Worm (Caenorhabditis elegans) whole organism, L3 larva: ENCODE data around the gene sid-3.

Experiments
- ZK546.5 ChIP-seq: sonication (generic microtip); optimal IDR thresholded peaks from 2 replicates; lab custom pipeline; 2017; ENCODE audit warnings: missing biosample characterization, missing genetic modification characterization
- aly-2 ChIP-seq: fragments of 150-350 bp; optimal IDR thresholded peaks from 2 replicates; lab custom pipeline; 2014; ENCODE audit warnings: missing biosample characterization, missing genetic modification characterization
- ceh-28 ChIP-seq: fragments of 150-350 bp; optimal IDR thresholded peaks from 2 replicates; lab custom pipeline; 2014; ENCODE audit warnings: missing biosample characterization, missing genetic modification reagents, missing genetic modification characterization
- ceh-9 ChIP-seq: sonication (generic microtip); optimal IDR thresholded peaks from 2 replicates; lab custom pipeline; 2018; ENCODE audit warnings: missing biosample characterization, missing genetic modification characterization
- daf-12 ChIP-seq: fragments of 150-350 bp; optimal IDR thresholded peaks from 2 replicates; lab custom pipeline; 2014; ENCODE audit warnings: missing biosample characterization, missing genetic modification reagents, missing genetic modification characterization
- egl-27 ChIP-seq: sonication (generic microtip); optimal IDR thresholded peaks from 4 replicates; lab custom pipeline; 2017; ENCODE audit warnings: missing biosample characterization, missing genetic modification reagents, missing genetic modification characterization
- egl-5 ChIP-seq: fragments of 150-350 bp; optimal IDR thresholded peaks from 2 replicates; lab custom pipeline; 2017; ENCODE audit warnings: missing biosample characterization, missing genetic modification reagents, missing genetic modification characterization, inconsistent platforms
- elt-2 ChIP-seq: sonication (generic microtip); optimal IDR thresholded peaks from 2 replicates; lab custom pipeline; 2016; ENCODE audit warnings: missing genetic modification reagents, mild to moderate bottlenecking, missing genetic modification characterization, missing compliant biosample characterization
- elt-3 ChIP-seq, 3 experiments: fragments of 150-350 bp in 1 of 3; sonication (generic microtip) in 2 of 3; optimal IDR thresholded peaks; 2 replicates in 2 of 3; 4 replicates in 1 of 3; lab custom pipeline; 2014 to 2017; ENCODE audit warnings: missing biosample characterization in 3 of 3, missing genetic modification characterization in 3 of 3
- fkh-2 ChIP-seq: fragments of 150-350 bp; optimal IDR thresholded peaks from 2 replicates; lab custom pipeline; 2014; ENCODE audit warnings: missing biosample characterization, missing genetic modification reagents, missing genetic modification characterization
- hmg-11 ChIP-seq: sonication (generic microtip); optimal IDR thresholded peaks from 2 replicates; lab custom pipeline; 2016; ENCODE audit warnings: missing genetic modification characterization, missing compliant biosample characterization
- lin-15B ChIP-seq: fragments of 150-350 bp; optimal IDR thresholded peaks from 2 replicates; lab custom pipeline; 2014; ENCODE audit warnings: missing biosample characterization, missing genetic modification characterization
- lin-39 ChIP-seq: fragments of 150-350 bp; optimal IDR thresholded peaks from 2 replicates; lab custom pipeline; 2018; ENCODE audit warnings: missing biosample characterization, missing genetic modification reagents, missing genetic modification characterization
- lsy-12 ChIP-seq: sonication (generic microtip); optimal IDR thresholded peaks from 2 replicates; lab custom pipeline; 2016; ENCODE audit warnings: mild to moderate bottlenecking, missing genetic modification characterization, missing compliant biosample characterization
- mml-1 ChIP-seq: fragments of 150-350 bp; sonication (generic microtip); optimal IDR thresholded peaks from 3 replicates; lab custom pipeline; 2014; ENCODE audit warnings: missing biosample characterization, missing genetic modification characterization
- nfya-1 ChIP-seq: sonication (generic microtip); optimal IDR thresholded peaks from 2 replicates; lab custom pipeline; 2017; ENCODE audit warnings: missing genetic modification characterization, mild to moderate bottlenecking, missing compliant biosample characterization, antibody characterized with exemption, moderate library complexity; ENCODE audit not compliant: insufficient read depth
- nhr-11 ChIP-seq: fragments of 150-350 bp; optimal IDR thresholded peaks from 2 replicates; lab custom pipeline; 2014; ENCODE audit warnings: missing biosample characterization, missing genetic modification characterization
- nhr-23 ChIP-seq: fragments of 150-350 bp; optimal IDR thresholded peaks from 2 replicates; lab custom pipeline; 2014; ENCODE audit warnings: missing biosample characterization, missing genetic modification reagents, missing genetic modification characterization
- nhr-25 ChIP-seq: sonication (generic microtip); optimal IDR thresholded peaks from 2 replicates; lab custom pipeline; 2017; ENCODE audit warnings: missing biosample characterization, missing genetic modification characterization
- nhr-28 ChIP-seq: fragments of 150-350 bp; optimal IDR thresholded peaks from 2 replicates; lab custom pipeline; 2014; ENCODE audit warnings: missing biosample characterization, missing genetic modification characterization
- nhr-43 ChIP-seq: sonication (generic microtip); optimal IDR thresholded peaks from 2 replicates; lab custom pipeline; 2016; ENCODE audit warnings: mild to moderate bottlenecking, missing genetic modification characterization, missing compliant biosample characterization; ENCODE audit not compliant: poor library complexity, severe bottlenecking
- nhr-67 ChIP-seq: fragments of 150-350 bp; optimal IDR thresholded peaks from 2 replicates; lab custom pipeline; 2014; ENCODE audit warnings: missing biosample characterization, missing genetic modification characterization
- nhr-76 ChIP-seq: fragments of 150-350 bp; sonication (generic microtip); optimal IDR thresholded peaks from 5 replicates; lab custom pipeline; 2014; ENCODE audit warnings: missing biosample characterization, missing genetic modification characterization
- nhr-77 ChIP-seq: fragments of 150-350 bp; optimal IDR thresholded peaks from 2 replicates; lab custom pipeline; 2014; ENCODE audit warnings: missing biosample characterization, missing genetic modification characterization
- pha-4 ChIP-seq: fragments of 150-350 bp; optimal IDR thresholded peaks from 2 replicates; lab custom pipeline; 2014; ENCODE audit warnings: missing biosample characterization, missing genetic modification reagents, missing genetic modification characterization
- pqm-1 ChIP-seq: fragments of 150-350 bp; optimal IDR thresholded peaks from 2 replicates; lab custom pipeline; 2017; ENCODE audit warnings: missing biosample characterization, missing genetic modification characterization, inconsistent platforms
- sea-2 ChIP-seq: fragments of 150-350 bp; sonication (generic microtip); optimal IDR thresholded peaks from 4 replicates; lab custom pipeline; 2014; ENCODE audit warnings: missing biosample characterization, missing genetic modification reagents, missing genetic modification characterization
- snpc-4 ChIP-seq: fragments of 150-350 bp; optimal IDR thresholded peaks from 2 replicates; lab custom pipeline; 2014; ENCODE audit warnings: missing biosample characterization, missing genetic modification characterization
- tbx-2 ChIP-seq: sonication (generic microtip); optimal IDR thresholded peaks from 2 replicates; lab custom pipeline; 2016; ENCODE audit warnings: mild to moderate bottlenecking, missing genetic modification characterization, missing compliant biosample characterization
- ztf-4 ChIP-seq: fragments of 150-350 bp; optimal IDR thresholded peaks from 2 replicates; lab custom pipeline; 2014; ENCODE audit warnings: missing biosample characterization, missing genetic modification characterization

The sid-3 gene

DNA sequence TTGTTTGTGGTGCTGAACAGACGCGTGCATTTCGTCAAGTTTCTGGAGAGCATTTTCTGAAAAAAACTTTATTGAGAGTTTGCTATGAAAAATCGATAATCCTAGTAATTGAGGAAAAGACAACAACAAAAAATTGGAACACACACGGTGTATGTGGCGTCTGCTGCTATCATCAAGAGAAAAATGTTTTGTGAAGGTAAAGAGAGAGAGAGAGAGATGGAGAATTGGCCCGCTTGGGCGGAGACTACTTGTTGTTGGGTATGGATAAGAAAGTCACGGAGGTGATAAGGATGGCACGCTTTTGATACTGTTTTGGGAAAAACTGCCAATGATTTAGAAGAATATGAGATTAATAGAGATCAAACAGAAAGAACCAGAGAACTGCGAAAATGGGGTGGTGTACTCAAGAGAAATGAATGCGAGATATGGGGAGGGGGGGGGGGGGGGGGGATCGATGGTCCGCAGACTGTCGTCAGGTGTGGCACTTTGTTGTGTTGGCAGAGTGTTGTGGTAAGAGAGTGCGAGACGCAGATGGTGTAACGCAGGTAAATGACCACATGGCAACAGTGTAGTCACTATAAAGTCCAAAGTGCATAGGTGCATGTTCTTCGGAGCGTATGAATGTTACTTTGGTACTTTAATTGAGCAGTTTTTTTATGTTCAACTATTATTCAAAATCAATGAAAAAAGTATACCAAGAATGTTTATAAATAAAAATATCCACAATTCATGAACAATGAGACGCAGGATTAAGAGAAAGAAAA lies 31.1 kb downstream of the sid-3 start, which contains the start of gene acdh-7:
acdh-7 (minus strand) TSS at position 56 of the 764 bp plus-strand sequence.
- TF ChIP-seq sea-2 (GFP tag; lab: Kevin White, UChicago): no peak
- no peak for TF ChIP-seq fkh-2 (tag; lab: Kevin White, UChicago)
- TF ChIP-seq nhr-43 (tag; lab: Kevin White, UChicago): peak; percentile 14
- no peak for TF ChIP-seq ZK546.5 (tag; lab: Kevin White, UChicago)
- no peak for TF ChIP-seq nhr-28
- TF ChIP-seq nfya-1: peak; percentile 28
- no peak for TF ChIP-seq nhr-67 (tag; lab: Kevin White, UChicago)
- TF ChIP-seq ceh-9 (tag; lab: Kevin White, UChicago): no peak
- TF ChIP-seq egl-27 (tag; lab: Kevin White, UChicago): no peak
- peak; percentile 64 for TF ChIP-seq ceh-28 (tag; lab: Kevin White, UChicago)
- TF ChIP-seq elt-2: peak; percentile 76
- peak in 2 of 3 experiments; percentile 21 to 38 for TF ChIP-seq elt-3 (tag; optimal IDR thresholded peaks at IDR 0.05; lab: Kevin White, UChicago)
- no peak for TF ChIP-seq hmg-11 (tag; lab: Kevin White, UChicago)
- peak; percentile 20 for TF ChIP-seq pqm-1
- no peak for TF ChIP-seq nhr-11
- TF ChIP-seq lsy-12 (tag; lab: Kevin White, UChicago): no peak

DNA sequence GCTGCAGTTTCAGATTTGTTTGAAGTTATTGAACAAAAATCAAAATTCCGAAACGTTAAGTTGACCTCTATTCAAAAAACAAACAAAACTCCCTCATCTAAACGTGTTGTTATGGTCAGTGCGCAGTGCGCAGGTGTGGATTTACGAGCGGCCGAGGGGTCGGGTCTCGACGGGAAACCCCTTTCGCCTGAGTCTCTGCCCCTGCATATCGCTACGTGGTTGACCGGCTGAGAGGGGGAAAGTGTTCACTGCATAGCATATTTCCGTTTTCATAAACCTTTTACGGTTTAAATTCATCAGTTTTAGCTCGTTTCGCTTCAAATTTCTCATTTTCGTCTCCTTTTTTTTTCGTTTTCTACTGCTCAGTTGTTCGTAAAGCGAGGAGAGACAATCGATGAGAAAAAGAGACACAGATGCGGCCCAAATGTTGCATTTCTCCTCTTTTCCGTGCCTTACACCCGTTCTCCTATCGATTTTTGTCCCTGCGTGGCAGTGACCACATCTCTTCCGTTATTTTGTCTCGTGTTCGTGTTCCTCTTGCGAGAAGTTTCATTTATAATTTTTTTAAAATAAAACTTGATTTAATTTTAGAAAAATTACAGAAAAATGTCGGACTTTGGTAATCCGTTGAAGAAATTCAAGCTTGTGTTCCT lies 35.8 kb downstream of the sid-3 start, which contains the start of gene rab-6.2:
rab-6.2 (plus strand) TSS at position 603 of the 653 bp plus-strand sequence.
- no peak for TF ChIP-seq lin-15B
- TF ChIP-seq nfya-1: peak; percentile 15
- peak; percentile 46 for TF ChIP-seq pha-4 (tag; lab: Kevin White, UChicago)
- no peak for TF ChIP-seq nhr-23 (tag; lab: Kevin White, UChicago)
- TF ChIP-seq hmg-11 (tag; lab: Kevin White, UChicago): peak; percentile 41
- TF ChIP-seq nhr-25 (tag; lab: Kevin White, UChicago): no peak
- TF ChIP-seq, all 47 proteins: peak for 3

DNA sequence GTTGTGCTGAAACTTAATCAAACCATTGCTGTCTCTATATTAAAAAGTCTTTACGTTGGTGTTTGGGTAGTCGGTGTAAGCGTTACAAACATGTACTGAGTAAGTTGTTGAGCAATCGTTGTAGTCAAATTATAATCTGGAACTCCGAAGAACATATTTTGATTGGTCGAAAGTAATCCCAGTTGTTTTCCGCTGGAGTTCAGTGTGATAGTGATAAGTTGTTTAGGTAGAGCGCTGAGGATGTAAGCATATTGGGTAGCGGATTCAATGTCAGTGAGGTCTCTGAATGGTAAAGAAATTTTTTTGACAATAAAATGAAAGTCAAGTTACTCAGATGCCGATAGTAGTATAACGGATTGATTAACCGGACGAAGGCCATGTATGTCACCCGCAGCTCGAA lies 41.2 kb downstream of the sid-3 start:
- TF ChIP-seq nhr-67 (tag; lab: Kevin White, UChicago): no peak
- no peak for TF ChIP-seq snpc-4 (tag; lab: Kevin White, UChicago)
- no peak for TF ChIP-seq nhr-76 (tag; lab: Kevin White, UChicago)
- TF ChIP-seq egl-5: no peak
- no peak for TF ChIP-seq ceh-9 (tag; lab: Kevin White, UChicago)
- TF ChIP-seq lin-39: no peak
- no peak for TF ChIP-seq egl-27 (tag; lab: Kevin White, UChicago)
- no peak for TF ChIP-seq daf-12 (tag; lab: Kevin White, UChicago)
- no peak for TF ChIP-seq elt-2
- no peak for TF ChIP-seq ceh-28 (tag; lab: Kevin White, UChicago)
- no peak for TF ChIP-seq aly-2 (tag; lab: Kevin White, UChicago)
- no peak for TF ChIP-seq tbx-2 (tag; lab: Kevin White, UChicago)
- TF ChIP-seq nhr-77: no peak

DNA sequence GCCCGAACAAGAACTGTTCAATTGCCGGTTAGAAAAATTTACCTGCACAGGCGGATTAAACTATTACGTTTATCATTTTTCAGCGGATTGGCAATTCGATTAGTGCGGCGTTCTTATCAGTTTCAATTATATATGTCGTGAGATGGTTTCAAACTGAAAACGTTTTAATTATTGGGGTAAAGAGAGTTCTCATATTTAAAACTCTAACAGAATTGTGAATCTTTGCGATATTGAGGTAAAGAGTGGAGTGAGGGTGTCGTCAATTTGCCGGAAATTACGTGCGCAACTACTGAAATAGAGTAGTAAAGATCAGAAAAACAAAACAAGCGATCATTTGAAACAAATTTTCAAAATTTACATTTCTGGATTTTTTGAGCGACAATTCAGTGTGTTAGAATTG lies 43.9 kb downstream of the sid-3 start, which contains the start of gene T25G12.6:
T25G12.6 (minus strand) TSS at position 101 of the 400 bp plus-strand sequence.
- TF ChIP-seq elt-2: peak; percentile 52
- TF ChIP-seq sea-2 (GFP tag; lab: Kevin White, UChicago): no peak
- TF ChIP-seq, all 47 proteins: peak for 1

DNA sequence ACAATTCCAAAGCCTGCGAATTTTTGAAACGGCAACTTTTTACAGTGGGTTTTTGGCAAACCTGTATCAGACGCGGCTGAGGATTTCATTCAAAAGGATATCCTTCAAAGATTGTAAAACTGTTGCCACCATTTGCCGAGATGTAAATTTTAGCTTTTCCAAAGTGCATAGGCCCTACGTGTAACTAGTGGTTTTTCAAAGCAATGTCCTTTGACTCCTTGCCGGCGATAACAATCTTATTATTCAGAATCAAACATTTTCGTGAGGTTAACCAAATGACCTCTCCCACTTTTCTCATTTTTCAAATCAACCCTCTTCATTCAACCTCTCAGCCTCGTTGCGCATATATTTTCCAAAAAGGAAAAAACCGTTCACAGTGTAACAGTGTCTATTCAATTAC lies 45.2 kb downstream of the sid-3 start, which contains the start of gene T25G12.3:
T25G12.3 (plus strand) TSS at position 301 of the 400 bp plus-strand sequence.
- TF ChIP-seq ztf-4 (tag; lab: Kevin White, UChicago): no peak
- TF ChIP-seq mml-1: no peak
- no peak for TF ChIP-seq ceh-9 (tag; lab: Kevin White, UChicago)
- TF ChIP-seq nhr-11: no peak
- peak; percentile 67 for TF ChIP-seq nhr-25 (tag; lab: Kevin White, UChicago)
